Worm (Caenorhabditis elegans): ENCODE measurements around the gene jmjd-4.

Gene jmjd-4

ce11 chrIII:10333961-10334542, at the start of gene jmjd-4, which contains the start of gene mev-1 (continued):
- TF ChIP-seq ceh-91 (GFP tag; IDR thresholded peaks at IDR 0.05) = peak; percentile 53
- no peak for TF ChIP-seq aptf-2 (GFP tag; conservative IDR thresholded peaks at IDR 0.05)
- TF ChIP-seq ama-1 (optimal IDR thresholded peaks at IDR 0.05) = no peak
- no peak for TF ChIP-seq ama-1 (GFP tag; optimal IDR thresholded peaks at IDR 0.05)
- no peak for TF ChIP-seq F52B5.7 (tag; optimal IDR thresholded peaks at IDR 0.05)
- peak; percentile 7 for TF ChIP-seq athp-1 (tag; optimal IDR thresholded peaks at IDR 0.05)
- no peak for TF ChIP-seq ztf-6 (GFP tag; IDR thresholded peaks at IDR 0.05)
- TF ChIP-seq ztf-18 (tag; optimal IDR thresholded peaks at IDR 0.05) = peak; percentile 98
- no peak for TF ChIP-seq ceh-58 (GFP tag; IDR thresholded peaks at IDR 0.05)
- TF ChIP-seq ets-4 (GFP tag; optimal IDR thresholded peaks at IDR 0.05) = peak; percentile 70
- TF ChIP-seq dpff-1 (tag; optimal IDR thresholded peaks at IDR 0.05) = no peak
- TF ChIP-seq atf-7 (tag; optimal IDR thresholded peaks at IDR 0.05) = peak; percentile 61
- TF ChIP-seq ceh-100 (GFP tag; IDR thresholded peaks at IDR 0.05) = peak; percentile 78
- peak; percentile 66 for TF ChIP-seq pha-4 (tag; optimal IDR thresholded peaks at IDR 0.05)
- TF ChIP-seq C17E4.6 (GFP tag; IDR thresholded peaks at IDR 0.05) = peak; percentile 64; the same call in 1 of the 2 replicates
- peak; percentile 55 for TF ChIP-seq K12H6.12 (tag; optimal IDR thresholded peaks at IDR 0.05)
- no peak for TF ChIP-seq die-1 (tag; optimal IDR thresholded peaks at IDR 0.05)
- peak; percentile 66; the same call in 1 of the 2 replicates for TF ChIP-seq egl-44 (GFP tag; IDR thresholded peaks at IDR 0.05)
- TF ChIP-seq zfh-2 (GFP tag; conservative IDR thresholded peaks at IDR 0.05) = peak; percentile 84
- TF ChIP-seq aptf-3 (GFP tag; IDR thresholded peaks at IDR 0.05) = no peak
- TF ChIP-seq mxl-1 (tag; optimal IDR thresholded peaks at IDR 0.05) = no peak
- TF ChIP-seq F23B12.7 (tag; optimal IDR thresholded peaks at IDR 0.05; ENCODE audit: insufficient read depth) = peak; percentile 58
- peak; percentile 80 for TF ChIP-seq ekl-4 (GFP tag; IDR thresholded peaks at IDR 0.05)
- no peak for TF ChIP-seq hrde-1 (tag; optimal IDR thresholded peaks at IDR 0.05; ENCODE audit: borderline replicate concordance)
- TF ChIP-seq him-1 (tag; optimal IDR thresholded peaks at IDR 0.05) = no peak
- TF ChIP-seq mes-4 (tag; optimal IDR thresholded peaks at IDR 0.05) = no peak
- TF ChIP-seq pbrm-1 (GFP tag; IDR thresholded peaks at IDR 0.05) = peak; percentile 86
- peak; percentile 67 for TF ChIP-seq hsf-1 (GFP tag; IDR thresholded peaks at IDR 0.05)
- TF ChIP-seq bed-2 (GFP tag; IDR thresholded peaks at IDR 0.05) = 0 out of 2 replicates have a peak, but pooled peaks have one; percentile 12
- TF ChIP-seq Y56A3A.18 (GFP tag; IDR thresholded peaks at IDR 0.05) = peak; percentile 58; the same call in 1 of the 2 replicates
- TF ChIP-seq F55B11.4 (tag; optimal IDR thresholded peaks at IDR 0.05; ENCODE audit: borderline replicate concordance, insufficient read depth) = no peak
- TF ChIP-seq zim-3 (tag; optimal IDR thresholded peaks at IDR 0.05) = no peak
- peak; percentile 87 for TF ChIP-seq madf-6 (GFP tag; IDR thresholded peaks at IDR 0.05)
- TF ChIP-seq tbp1 (GFP tag; optimal IDR thresholded peaks at IDR 0.05) = peak; percentile 66
- peak; percentile 51 for TF ChIP-seq efl-1 (GFP tag; optimal IDR thresholded peaks at IDR 0.05)
- peak; percentile 84 for TF ChIP-seq nfyb-1 (GFP tag; IDR thresholded peaks at IDR 0.05)
- TF ChIP-seq egrh-3 (GFP tag; IDR thresholded peaks at IDR 0.05) = no peak
- peak; percentile 48 for TF ChIP-seq F22D6.2 (tag; optimal IDR thresholded peaks at IDR 0.05)
- no peak for TF ChIP-seq ceh-40 (GFP tag; IDR thresholded peaks at IDR 0.05)
- peak; percentile 80 for TF ChIP-seq madf-3 (GFP tag; IDR thresholded peaks at IDR 0.05)
- no peak for TF ChIP-seq Y67H2A.10 (GFP tag; conservative IDR thresholded peaks at IDR 0.05)
- TF ChIP-seq F33H1.4 (GFP tag; IDR thresholded peaks at IDR 0.05) = peak; percentile 76
- peak; percentile 67 for TF ChIP-seq hmg-1.2 (GFP tag; IDR thresholded peaks at IDR 0.05)
- peak; percentile 51 for TF ChIP-seq ZK185.1 (tag; optimal IDR thresholded peaks at IDR 0.05; ENCODE audit: poor library complexity, severe bottlenecking)
- TF ChIP-seq K11D2.4 (GFP tag; IDR thresholded peaks at IDR 0.05) = peak; percentile 90
- no peak for TF ChIP-seq F57C9.4 (tag; optimal IDR thresholded peaks at IDR 0.05)
- peak; percentile 70 for TF ChIP-seq C06A6.2 (GFP tag; conservative IDR thresholded peaks at IDR 0.05)
- no peak for TF ChIP-seq B0019.2 (GFP tag; conservative IDR thresholded peaks at IDR 0.05)
- no peak for TF ChIP-seq Y53F4B.3 (GFP tag; IDR thresholded peaks at IDR 0.05)
